Worm (Caenorhabditis elegans) whole organism, young adult: ENCODE measurements around the gene F11A5.18.

Experiments used
- B0035.1 ChIP-seq: sonication (generic microtip); optimal IDR thresholded peaks from 2 replicates; lab custom pipeline; 2016; ENCODE audit warnings: missing genetic modification characterization, mild to moderate bottlenecking, missing compliant biosample characterization, missing genotype, missing genetic modification reagents
- B0261.1 ChIP-seq: sonication (generic microtip); optimal IDR thresholded peaks from 2 replicates; lab custom pipeline; 2016; ENCODE audit warnings: mild to moderate bottlenecking, missing genetic modification characterization, moderate library complexity, missing compliant biosample characterization
- B0336.3 ChIP-seq: fragments of 200-800 bp; sonication (Bioruptor generic); IDR thresholded peaks from 2 replicates; pipeline ENCODE4 v1.3.6; 2022; ENCODE audit warnings: missing genetic modification characterization, missing compliant biosample characterization
- F23B12.7 ChIP-seq: sonication (generic microtip); optimal IDR thresholded peaks from 2 replicates; lab custom pipeline; 2017; ENCODE audit warnings: missing genetic modification characterization, mild to moderate bottlenecking, missing compliant biosample characterization, antibody characterized with exemption, moderate library complexity; ENCODE audit not compliant: insufficient read depth
- F37B4.10 ChIP-seq: fragments of 200-800 bp; sonication (Bioruptor generic); IDR thresholded peaks from 2 replicates; pipeline ENCODE4 v1.3.6; 2022; ENCODE audit warnings: missing genetic modification characterization, missing compliant biosample characterization
- F57A8.1 ChIP-seq: fragments of 200-800 bp; sonication (Bioruptor generic); optimal IDR thresholded peaks from 2 replicates; lab custom pipeline; 2018; ENCODE audit warnings: mild to moderate bottlenecking, missing genetic modification characterization, moderate library complexity, missing compliant biosample characterization
- Y95B8A.8 ChIP-seq: fragments of 200-800 bp; sonication (Bioruptor generic); IDR thresholded peaks from 2 replicates; pipeline ENCODE4 v1.3.6; 2022; ENCODE audit warnings: missing genetic modification reagents, missing genetic modification characterization, missing compliant biosample characterization
- aptf-2 ChIP-seq: fragments of 200-800 bp; sonication (Bioruptor generic); conservative IDR thresholded peaks from 2 replicates; pipeline ENCODE4 v1.3.6; 2022; ENCODE audit warnings: missing genetic modification reagents, missing genetic modification characterization, missing compliant biosample characterization
- atf-7 ChIP-seq: sonication (generic microtip); optimal IDR thresholded peaks from 2 replicates; lab custom pipeline; 2017; ENCODE audit warnings: mild to moderate bottlenecking, missing genetic modification characterization, missing compliant biosample characterization
- attf-3 ChIP-seq: fragments of 200-800 bp; sonication (Bioruptor generic); conservative IDR thresholded peaks from 2 replicates; pipeline ENCODE4 v1.3.6; 2022; ENCODE audit warnings: missing genetic modification reagents, missing genetic modification characterization, missing compliant biosample characterization
- attf-6 ChIP-seq: fragments of 200-800 bp; sonication (Bioruptor generic); IDR thresholded peaks from 2 replicates; pipeline ENCODE4 v1.3.6; 2022; ENCODE audit warnings: missing genetic modification reagents, missing genetic modification characterization, missing compliant biosample characterization
- bed-1 ChIP-seq: fragments of 200-800 bp; sonication (Bioruptor generic); IDR thresholded peaks from 2 replicates; pipeline ENCODE4 v1.3.6; 2022; ENCODE audit warnings: missing genetic modification reagents, missing genetic modification characterization, missing compliant biosample characterization
- ccch-3 ChIP-seq: fragments of 200-800 bp; sonication (Bioruptor generic); optimal IDR thresholded peaks from 2 replicates; lab custom pipeline; 2018; ENCODE audit warnings: mild to moderate bottlenecking, missing genetic modification characterization, missing compliant biosample characterization
- dpl-1 ChIP-seq: fragments of 150-350 bp; optimal IDR thresholded peaks from 2 replicates; lab custom pipeline; 2014; ENCODE audit warnings: missing biosample characterization, missing genetic modification reagents, missing genetic modification characterization
- egl-18 ChIP-seq: fragments of 200-800 bp; sonication (Bioruptor generic); IDR thresholded peaks from 2 replicates; pipeline ENCODE4 v1.3.6; 2022; ENCODE audit warnings: missing genetic modification reagents, missing genetic modification characterization, missing compliant biosample characterization
- fkh-3 ChIP-seq: sonication (generic microtip); optimal IDR thresholded peaks from 2 replicates; lab custom pipeline; 2016; ENCODE audit warnings: mild to moderate bottlenecking, missing genetic modification characterization, missing compliant biosample characterization
- hmg-20 ChIP-seq: fragments of 200-800 bp; sonication (Bioruptor generic); IDR thresholded peaks from 2 replicates; pipeline ENCODE4 v1.3.6; 2022; ENCODE audit warnings: missing genetic modification reagents, missing genetic modification characterization, missing compliant biosample characterization
- hsf-1 ChIP-seq: fragments of 200-800 bp; sonication (Bioruptor generic); IDR thresholded peaks from 2 replicates; pipeline ENCODE4 v1.3.6; 2022; ENCODE audit warnings: missing genetic modification reagents, missing genetic modification characterization, missing compliant biosample characterization
- let-607 ChIP-seq, 2 experiments: fragments of 200-800 bp in 1 of 2; sonication (Bioruptor generic) in 1 of 2; sonication (generic microtip) in 1 of 2; optimal IDR thresholded peaks; 2 replicates each; lab custom pipeline; 2016 to 2018; ENCODE audit warnings: mild to moderate bottlenecking in 2 of 2, missing compliant biosample characterization in 2 of 2, missing genetic modification characterization in 2 of 2, moderate library complexity in 2 of 2, missing genotype in 1 of 2
- lir-1 ChIP-seq: fragments of 200-800 bp; sonication (Bioruptor generic); conservative IDR thresholded peaks from 2 replicates; pipeline ENCODE4 v1.3.6; 2022; ENCODE audit warnings: missing genetic modification reagents, missing genetic modification characterization, missing compliant biosample characterization
- lsy-27 ChIP-seq: sonication (generic microtip); optimal IDR thresholded peaks from 2 replicates; lab custom pipeline; 2017; ENCODE audit warnings: missing genetic modification characterization, mild to moderate bottlenecking, missing compliant biosample characterization, antibody characterized with exemption, missing genotype, borderline replicate concordance; ENCODE audit not compliant: insufficient read depth
- nhr-120 ChIP-seq: fragments of 200-800 bp; sonication (Bioruptor generic); IDR thresholded peaks from 2 replicates; pipeline ENCODE4 v1.3.6; 2022; ENCODE audit warnings: missing genetic modification characterization, missing compliant biosample characterization
- pha-4 ChIP-seq: fragments of 150-350 bp; sonication (generic microtip); optimal IDR thresholded peaks from 2 replicates; lab custom pipeline; 2014; ENCODE audit warnings: missing biosample characterization, missing genetic modification reagents, missing genetic modification characterization
- rec-8 ChIP-seq, 2 experiments: sonication (generic microtip); optimal IDR thresholded peaks; 2 replicates each; lab custom pipeline; 2016; ENCODE audit warnings: mild to moderate bottlenecking in 2 of 2, missing genetic modification characterization in 2 of 2, missing genetic modification reagents in 2 of 2, missing genotype in 2 of 2, missing biosample characterization in 1 of 2, missing compliant biosample characterization in 1 of 2, moderate library complexity in 1 of 2
- rpc-1 ChIP-seq, 2 experiments: fragments of 150-350 bp in 1 of 2; sonication (generic microtip) in 1 of 2; optimal IDR thresholded peaks; 2 replicates each; lab custom pipeline; 2014 to 2018; ENCODE audit warnings: missing biosample characterization in 1 of 2, missing genetic modification characterization in 1 of 2, missing genetic modification reagents in 1 of 2, missing genotype in 1 of 2
- snpc-1.1 ChIP-seq: sonication (generic microtip); optimal IDR thresholded peaks from 2 replicates; lab custom pipeline; 2017; ENCODE audit warnings: missing genetic modification characterization, mild to moderate bottlenecking, missing compliant biosample characterization, antibody characterized with exemption, moderate library complexity, missing genotype, missing genetic modification reagents; ENCODE audit not compliant: insufficient read depth
- snpc-1.3 ChIP-seq: sonication (generic microtip); optimal IDR thresholded peaks from 2 replicates; lab custom pipeline; 2017; ENCODE audit warnings: missing genetic modification characterization, mild to moderate bottlenecking, missing compliant biosample characterization, antibody characterized with exemption, moderate library complexity, missing genotype, missing genetic modification reagents; ENCODE audit not compliant: insufficient read depth
- snpc-4 ChIP-seq, 5 experiments: fragments of 150-350 bp in 1 of 5; sonication (generic microtip) in 4 of 5; optimal IDR thresholded peaks; 2 replicates each; lab custom pipeline; 2014 to 2018; ENCODE audit warnings: missing genetic modification characterization in 5 of 5, missing biosample characterization in 3 of 5, antibody characterized with exemption in 2 of 5, mild to moderate bottlenecking in 2 of 5, missing compliant biosample characterization in 2 of 5, missing genotype in 2 of 5, moderate library complexity in 2 of 5, missing genetic modification reagents in 1 of 5
- tbp1 ChIP-seq: fragments of 200-800 bp; sonication (Bioruptor generic); optimal IDR thresholded peaks from 2 replicates; lab custom pipeline; 2018; ENCODE audit warnings: mild to moderate bottlenecking, missing genetic modification characterization, missing compliant biosample characterization
- unc-130 ChIP-seq: sonication (generic microtip); optimal IDR thresholded peaks from 2 replicates; lab custom pipeline; 2016; ENCODE audit warnings: missing genetic modification reagents, missing genetic modification characterization, missing compliant biosample characterization
- ztf-18 ChIP-seq: sonication (generic microtip); optimal IDR thresholded peaks from 2 replicates; lab custom pipeline; 2016; ENCODE audit warnings: missing genotype, mild to moderate bottlenecking, missing genetic modification characterization, missing compliant biosample characterization
- ztf-3 ChIP-seq: fragments of 200-800 bp; sonication (Bioruptor generic); optimal IDR thresholded peaks from 2 replicates; lab custom pipeline; 2018; ENCODE audit warnings: mild to moderate bottlenecking, missing genetic modification characterization, missing compliant biosample characterization

F11A5.18 gene

ce11 chrV:16218972-16219757 is 16.4 kb downstream of the F11A5.18 start, which contains the start of gene glc-1:
Gene glc-1, plus strand, starts transcription at chrV:16219634.
- TF ChIP-seq dpl-1 (no peak), rpc-1 (optimal IDR thresholded peaks at IDR 0.05; lab: Kevin White, UChicago) (peak; percentile 29), rpc-1 (tag; optimal IDR thresholded peaks at IDR 0.05; lab: Kevin White, UChicago) (peak; percentile 74), B0336.3 (GFP tag; lab: Robert Waterston, UW) (no peak), nhr-120 (GFP tag; lab: Robert Waterston, UW) (no peak), ztf-18 (tag; lab: Kevin White, UChicago) (no peak), tbp1 (GFP tag; lab: Kevin White, UChicago) (peak; percentile 74), lir-1 (GFP tag; lab: Robert Waterston, UW) (no peak), B0261.1 (tag; lab: Kevin White, UChicago) (peak; percentile 42), snpc-4 (GFP tag; optimal IDR thresholded peaks at IDR 0.05; lab: Kevin White, UChicago) (no peak), snpc-4 (tag; optimal IDR thresholded peaks at IDR 0.05; lab: Kevin White, UChicago) (peak in 1 of 4 experiments; percentile 21), attf-6 (0 out of 2 replicates have a peak, but pooled peaks have one; percentile 27)

- TF ChIP-seq F57A8.1 (GFP tag; lab: Kevin White, UChicago) (no peak), B0035.1 (tag; lab: Kevin White, UChicago) (no peak), snpc-1.3 (no peak), aptf-2 (GFP tag; lab: Robert Waterston, UW) (no peak), atf-7 (tag; lab: Kevin White, UChicago) (no peak), F37B4.10 (GFP tag; lab: Robert Waterston, UW) (no peak), ztf-3 (GFP tag; lab: Kevin White, UChicago) (no peak)
- TF ChIP-seq, all 124 proteins: peak for 0
Measured at ce11 chrV:16220020-16220419, 17.3 kb downstream of the F11A5.18 start.

ce11 chrV:16224027-16224426 is 21.3 kb downstream of the F11A5.18 start, which contains the start of gene stdh-2:
Gene stdh-2, plus strand, starts transcription at chrV:16224327.
- TF ChIP-seq egl-18 (GFP tag; lab: Robert Waterston, UW): no peak
- no peak for TF ChIP-seq hsf-1 (GFP tag; lab: Robert Waterston, UW)
- TF ChIP-seq attf-3: no peak
- TF ChIP-seq snpc-1.1: no peak
- no peak for TF ChIP-seq let-607 (tag; optimal IDR thresholded peaks at IDR 0.05; lab: Kevin White, UChicago)
- no peak for TF ChIP-seq ztf-3 (GFP tag; lab: Kevin White, UChicago)
- no peak for TF ChIP-seq unc-130 (GFP tag; lab: Kevin White, UChicago)
- TF ChIP-seq ccch-3: no peak
- no peak for TF ChIP-seq lsy-27 (tag; lab: Kevin White, UChicago)
- TF ChIP-seq atf-7 (tag; lab: Kevin White, UChicago): no peak
- no peak for TF ChIP-seq F23B12.7 (tag; lab: Kevin White, UChicago)
- no peak for TF ChIP-seq B0035.1 (tag; lab: Kevin White, UChicago)
- TF ChIP-seq nhr-120 (GFP tag; lab: Robert Waterston, UW): no peak
- no peak for TF ChIP-seq rec-8 (tag; optimal IDR thresholded peaks at IDR 0.05; lab: Kevin White, UChicago)
- no peak for TF ChIP-seq Y95B8A.8 (GFP tag; lab: Robert Waterston, UW)
- TF ChIP-seq pha-4 (tag; lab: Kevin White, UChicago): no peak
- no peak for TF ChIP-seq fkh-3 (tag; lab: Kevin White, UChicago)
- TF ChIP-seq hmg-20 (GFP tag; lab: Robert Waterston, UW): no peak
- TF ChIP-seq bed-1 (GFP tag; lab: Robert Waterston, UW): no peak
- TF ChIP-seq snpc-4 (GFP tag; optimal IDR thresholded peaks at IDR 0.05; lab: Kevin White, UChicago): no peak
- no peak for TF ChIP-seq snpc-4 (tag; optimal IDR thresholded peaks at IDR 0.05; lab: Kevin White, UChicago)
